Worm (Caenorhabditis elegans): ENCODE measurements around the gene pnc-1.

Gene pnc-1

ce11 chrIV:184184-184583, at the start of gene pnc-1:
Gene pnc-1, plus strand, starts transcription at chrIV:184484.
- TF ChIP-seq W03F9.2 (tag; optimal IDR thresholded peaks at IDR 0.05) (no peak), dao-5 (tag; optimal IDR thresholded peaks at IDR 0.05) (no peak), him-1 (tag; optimal IDR thresholded peaks at IDR 0.05) (no peak)

- TF ChIP-seq dao-5 (tag; optimal IDR thresholded peaks at IDR 0.05) (no peak), him-1 (tag; optimal IDR thresholded peaks at IDR 0.05) (no peak), W03F9.2 (tag; optimal IDR thresholded peaks at IDR 0.05) (no peak)
Measured at ce11 chrIV:139652-140051, 44.6 kb upstream of the pnc-1 start.

- TF ChIP-seq W03F9.2 (tag; optimal IDR thresholded peaks at IDR 0.05) (no peak), dao-5 (tag; optimal IDR thresholded peaks at IDR 0.05) (no peak)
Measured at ce11 chrIV:141022-141421, 43.3 kb upstream of the pnc-1 start.

- TF ChIP-seq him-1 (tag; optimal IDR thresholded peaks at IDR 0.05): peak; percentile 54
- no peak for TF ChIP-seq W03F9.2 (tag; optimal IDR thresholded peaks at IDR 0.05)
- peak; percentile 39 for TF ChIP-seq dao-5 (tag; optimal IDR thresholded peaks at IDR 0.05)
Measured at ce11 chrIV:143807-144371, 40.4 kb upstream of the pnc-1 start.

- TF ChIP-seq him-1 (tag; optimal IDR thresholded peaks at IDR 0.05) (no peak), W03F9.2 (tag; optimal IDR thresholded peaks at IDR 0.05) (no peak), dao-5 (tag; optimal IDR thresholded peaks at IDR 0.05) (no peak)
Measured at ce11 chrIV:147819-148218, 36.5 kb upstream of the pnc-1 start, which contains the start of gene col-99. Gene col-99, minus strand, starts transcription at chrIV:147919.

ce11 chrIV:148756-149155, 35.5 kb upstream of the pnc-1 start:
- no peak for TF ChIP-seq W03F9.2 (tag; optimal IDR thresholded peaks at IDR 0.05)
- TF ChIP-seq him-1 (tag; optimal IDR thresholded peaks at IDR 0.05): no peak
- TF ChIP-seq dao-5 (tag; optimal IDR thresholded peaks at IDR 0.05): no peak

- TF ChIP-seq W03F9.2 (tag; optimal IDR thresholded peaks at IDR 0.05) (no peak), him-1 (tag; optimal IDR thresholded peaks at IDR 0.05) (no peak), dao-5 (tag; optimal IDR thresholded peaks at IDR 0.05) (no peak)
Measured at ce11 chrIV:149794-150193, 34.5 kb upstream of the pnc-1 start.

ce11 chrIV:157809-158208, 26.5 kb upstream of the pnc-1 start, which contains the start of gene gegf-1:
Gene gegf-1, minus strand, starts transcription at chrIV:157909.
- TF ChIP-seq dao-5 (tag; optimal IDR thresholded peaks at IDR 0.05) (no peak), W03F9.2 (tag; optimal IDR thresholded peaks at IDR 0.05) (no peak), him-1 (tag; optimal IDR thresholded peaks at IDR 0.05) (no peak)

- no peak for TF ChIP-seq dao-5 (tag; optimal IDR thresholded peaks at IDR 0.05)
- TF ChIP-seq him-1 (tag; optimal IDR thresholded peaks at IDR 0.05): no peak
- no peak for TF ChIP-seq W03F9.2 (tag; optimal IDR thresholded peaks at IDR 0.05)
Measured at ce11 chrIV:158662-159061, 25.6 kb upstream of the pnc-1 start, which contains the start of gene Y38C1AA.7. Gene Y38C1AA.7, plus strand, starts transcription at chrIV:158962.

- no peak for TF ChIP-seq W03F9.2 (tag; optimal IDR thresholded peaks at IDR 0.05)
- TF ChIP-seq dao-5 (tag; optimal IDR thresholded peaks at IDR 0.05): no peak
- TF ChIP-seq him-1 (tag; optimal IDR thresholded peaks at IDR 0.05): no peak
Measured at ce11 chrIV:159864-160263, 24.4 kb upstream of the pnc-1 start, which contains the start of gene Y38C1AA.19. Gene Y38C1AA.19, plus strand, starts transcription at chrIV:160164.

- TF ChIP-seq W03F9.2 (tag; optimal IDR thresholded peaks at IDR 0.05) (no peak), dao-5 (tag; optimal IDR thresholded peaks at IDR 0.05) (no peak), him-1 (tag; optimal IDR thresholded peaks at IDR 0.05) (no peak)
Measured at ce11 chrIV:162530-162929, 21.8 kb upstream of the pnc-1 start, which contains the start of gene Y38C1AA.6. Gene Y38C1AA.6, plus strand, starts transcription at chrIV:162830.

ce11 chrIV:164777-165176, 19.5 kb upstream of the pnc-1 start, which contains the start of gene cutl-24:
Gene cutl-24, plus strand, starts transcription at chrIV:165077.
- TF ChIP-seq him-1 (tag; optimal IDR thresholded peaks at IDR 0.05) (no peak), W03F9.2 (tag; optimal IDR thresholded peaks at IDR 0.05) (no peak), dao-5 (tag; optimal IDR thresholded peaks at IDR 0.05) (no peak)

ce11 chrIV:171036-171435, 13.2 kb upstream of the pnc-1 start:
- no peak for TF ChIP-seq him-1 (tag; optimal IDR thresholded peaks at IDR 0.05)

- TF ChIP-seq him-1 (tag; optimal IDR thresholded peaks at IDR 0.05): no peak
- no peak for TF ChIP-seq dao-5 (tag; optimal IDR thresholded peaks at IDR 0.05)
- TF ChIP-seq W03F9.2 (tag; optimal IDR thresholded peaks at IDR 0.05): no peak
Measured at ce11 chrIV:172990-173389, 11.3 kb upstream of the pnc-1 start.

- TF ChIP-seq W03F9.2 (tag; optimal IDR thresholded peaks at IDR 0.05) (no peak), him-1 (tag; optimal IDR thresholded peaks at IDR 0.05) (no peak), dao-5 (tag; optimal IDR thresholded peaks at IDR 0.05) (no peak)
Measured at ce11 chrIV:174115-174514, 10.2 kb upstream of the pnc-1 start.
